Worm (Caenorhabditis elegans): ENCODE measurements around the gene dpy-27.
"Not testable (repeated sequence)": the region's sequence is repeated elsewhere in the genome, so short reads cannot be mapped to it uniquely, and the experiment has no call there.

dpy-27 gene

DNA sequence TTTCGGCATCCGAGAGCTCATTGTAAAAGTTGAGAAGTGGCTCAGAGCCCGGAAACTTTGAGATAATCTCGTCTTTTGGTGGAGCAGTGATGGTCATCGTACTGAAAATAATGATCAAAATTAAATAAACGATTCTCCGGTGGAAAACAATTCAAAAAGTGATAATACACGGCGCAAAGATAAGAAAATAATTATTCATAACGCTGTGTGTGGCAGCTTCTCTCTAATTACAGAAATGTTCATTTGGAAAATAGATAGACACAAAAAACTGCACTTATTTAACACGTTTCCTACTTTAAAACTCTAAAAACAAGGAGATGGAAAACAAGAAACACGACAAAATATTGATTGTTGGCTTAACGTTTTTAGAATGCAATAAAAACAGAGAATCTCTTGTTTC lies 24.0 kb upstream of the dpy-27 start, which contains the start of gene C36A4.4:
Gene C36A4.4, minus strand, starts transcription at position 101 of the 400 bp plus-strand sequence.
- TF ChIP-seq dmd-4 (tag; optimal IDR thresholded peaks at IDR 0.05; ENCODE audit: borderline replicate concordance); unc-42 (tag; optimal IDR thresholded peaks at IDR 0.05); rnt-1 (tag; optimal IDR thresholded peaks at IDR 0.05): not testable (repeated sequence)

DNA sequence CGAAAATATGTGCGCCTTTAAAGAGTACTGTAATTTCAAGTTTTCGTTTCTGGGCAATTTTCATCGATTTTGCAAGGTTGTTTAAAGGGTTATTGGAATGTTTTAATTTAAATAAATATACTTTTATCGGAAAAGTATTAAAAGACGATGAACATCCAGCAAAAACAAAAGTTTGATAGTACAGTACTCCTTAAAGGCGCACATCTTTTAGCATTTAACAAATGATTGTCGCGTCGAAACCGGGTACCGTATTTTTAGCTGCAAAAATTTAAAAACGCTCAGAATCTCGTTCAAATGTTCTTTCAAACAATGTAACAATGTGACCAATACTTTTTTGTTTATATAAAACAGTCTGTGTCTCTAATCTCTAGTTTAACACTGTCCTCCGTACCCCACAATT lies 20.8 kb upstream of the dpy-27 start, which contains the start of gene C36A4.11:
Gene C36A4.11, plus strand, starts transcription at position 301 of the 400 bp plus-strand sequence.
- not testable (repeated sequence) for TF ChIP-seq eyg-1, nhr-232, gmeb-2 (tag; optimal IDR thresholded peaks at IDR 0.05)

DNA sequence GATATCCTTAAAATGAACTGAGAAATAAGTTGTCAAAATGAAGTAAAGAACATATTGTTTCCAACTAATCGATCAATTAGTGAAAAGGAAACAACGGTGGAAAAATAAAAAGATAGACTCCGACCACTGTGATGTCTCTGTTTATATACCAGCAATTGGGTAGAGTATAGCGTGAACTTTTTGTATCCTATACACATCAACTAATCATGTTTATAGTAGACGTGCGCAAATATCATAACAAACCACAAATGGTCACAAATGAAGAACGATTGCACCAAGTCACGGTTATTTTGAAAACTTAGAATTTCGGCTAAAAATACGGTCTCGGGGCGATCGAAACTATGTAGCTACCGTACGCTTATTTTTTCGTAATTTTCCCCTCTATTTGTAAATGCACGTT lies 20.2 kb upstream of the dpy-27 start, which contains the start of gene cyp-25A3:
Gene cyp-25A3, minus strand, starts transcription at position 101 of the 400 bp plus-strand sequence.
- TF ChIP-seq K02D7.2 (tag; optimal IDR thresholded peaks at IDR 0.05) (no peak), pha-4 (tag; optimal IDR thresholded peaks at IDR 0.05) (no peak)

ce11 chrIII:3834800-3835271 lies 15.4 kb upstream of the dpy-27 start, which contains the start of gene cyp-25A2:
cyp-25A2 (plus strand) TSS chrIII:3835221.
- TF ChIP-seq elt-2 (tag; optimal IDR thresholded peaks at IDR 0.05) (peak; percentile 51), madf-2 (tag; optimal IDR thresholded peaks at IDR 0.05) (no peak), nfya-1 (tag; optimal IDR thresholded peaks at IDR 0.05) (no peak), dve-1 (tag; optimal IDR thresholded peaks at IDR 0.05) (no peak), mec-3 (tag; optimal IDR thresholded peaks at IDR 0.05; ENCODE audit: borderline replicate concordance) (no peak)

DNA sequence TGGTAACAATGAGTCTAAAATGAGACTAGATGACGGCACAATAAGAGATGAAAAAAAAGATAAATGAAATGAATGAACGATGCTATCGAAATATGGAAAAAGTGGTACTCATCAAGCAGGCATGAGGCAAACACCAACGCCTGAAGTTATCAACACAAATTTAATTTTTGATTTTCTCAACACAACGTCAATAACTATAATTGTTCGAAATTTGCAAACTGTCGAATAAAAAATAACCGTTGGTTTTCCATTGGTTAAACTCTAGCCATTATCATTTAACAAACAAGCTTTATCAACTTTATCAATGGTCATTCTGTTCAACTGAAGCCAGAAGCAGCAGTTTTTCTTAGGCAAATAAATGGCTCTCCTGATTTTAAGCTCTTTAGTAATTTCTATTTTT lies 12.8 kb upstream of the dpy-27 start, which contains the start of gene cyp-25A1:
Gene cyp-25A1, plus strand, starts transcription at position 301 of the 400 bp plus-strand sequence.
- no peak for TF ChIP-seq ceh-14 (tag; optimal IDR thresholded peaks at IDR 0.05)
- TF ChIP-seq C08G9.2 (tag; optimal IDR thresholded peaks at IDR 0.05): no peak
- no peak for TF ChIP-seq nhr-232 (tag; optimal IDR thresholded peaks at IDR 0.05)
- TF ChIP-seq pag-3 (tag; optimal IDR thresholded peaks at IDR 0.05; ENCODE audit: borderline replicate concordance): no peak
- no peak for TF ChIP-seq madf-2 (tag; optimal IDR thresholded peaks at IDR 0.05)
- TF ChIP-seq pros-1 (tag; optimal IDR thresholded peaks at IDR 0.05): no peak
- TF ChIP-seq unc-3 (GFP tag; conservative IDR thresholded peaks at IDR 0.05): no peak
- no peak for TF ChIP-seq unc-3 (tag; optimal IDR thresholded peaks at IDR 0.05)
- no peak for TF ChIP-seq pax-1 (tag; optimal IDR thresholded peaks at IDR 0.05)
- TF ChIP-seq che-1 (tag; optimal IDR thresholded peaks at IDR 0.05): no peak
- TF ChIP-seq pqm-1 (tag; optimal IDR thresholded peaks at IDR 0.05): no peak
- TF ChIP-seq tbx-2 (tag; optimal IDR thresholded peaks at IDR 0.05): no peak
- TF ChIP-seq fax-1 (tag; optimal IDR thresholded peaks at IDR 0.05): no peak
- no peak for TF ChIP-seq ztf-16 (tag; optimal IDR thresholded peaks at IDR 0.05)
- no peak for TF ChIP-seq ceh-34 (tag; optimal IDR thresholded peaks at IDR 0.05)
- no peak for TF ChIP-seq mec-3 (tag; optimal IDR thresholded peaks at IDR 0.05; ENCODE audit: borderline replicate concordance)
- no peak for TF ChIP-seq lim-6 (tag; optimal IDR thresholded peaks at IDR 0.05)
- TF ChIP-seq ceh-22 (tag; optimal IDR thresholded peaks at IDR 0.05): no peak

- TF ChIP-seq lim-6 (tag; optimal IDR thresholded peaks at IDR 0.05): no peak
- no peak for TF ChIP-seq gmeb-2 (tag; optimal IDR thresholded peaks at IDR 0.05)
- TF ChIP-seq ahr-1 (tag; optimal IDR thresholded peaks at IDR 0.05): no peak
- no peak for TF ChIP-seq tbx-7 (tag; optimal IDR thresholded peaks at IDR 0.05)
- no peak for TF ChIP-seq ama-1 (optimal IDR thresholded peaks at IDR 0.05)
- TF ChIP-seq hlh-13 (GFP tag; optimal IDR thresholded peaks at IDR 0.05): no peak
- TF ChIP-seq ceh-2 (tag; optimal IDR thresholded peaks at IDR 0.05): no peak
- no peak for TF ChIP-seq ceh-9 (tag; optimal IDR thresholded peaks at IDR 0.05)
- no peak for TF ChIP-seq hlh-15 (tag; optimal IDR thresholded peaks at IDR 0.05)
- TF ChIP-seq sox-2 (GFP tag; IDR thresholded peaks at IDR 0.05): no peak
- no peak for TF ChIP-seq ceh-24 (tag; optimal IDR thresholded peaks at IDR 0.05)
- TF ChIP-seq unc-42 (tag; optimal IDR thresholded peaks at IDR 0.05): no peak
- TF ChIP-seq lin-11 (tag; optimal IDR thresholded peaks at IDR 0.05): no peak
- no peak for TF ChIP-seq T23F11.4 (GFP tag; optimal IDR thresholded peaks at IDR 0.05)
- TF ChIP-seq hlh-8 (tag; optimal IDR thresholded peaks at IDR 0.05): no peak
- no peak for TF ChIP-seq nfya-1 (tag; optimal IDR thresholded peaks at IDR 0.05)
- no peak for TF ChIP-seq fkh-10 (GFP tag; optimal IDR thresholded peaks at IDR 0.05)
Observed at ce11 chrIII:3831798-3832197, 12.3 kb upstream of the dpy-27 start.
